Fruit fly (Drosophila melanogaster): ENCODE data around the gene CG2901.
A peak's percentile ranks its signal among the peaks of the same experiment; 100 is the strongest.

CG2901 gene

dm6 chrX:3827897-3828296, at the start of gene CG2901:
CG2901 (plus strand) TSS chrX:3828197.
- no peak for TF ChIP-seq ey (GFP tag; optimal IDR thresholded peaks at IDR 0.05)
- TF ChIP-seq sage (GFP tag; optimal IDR thresholded peaks at IDR 0.05), result no peak
- TF ChIP-seq Myc (optimal IDR thresholded peaks at IDR 0.05), result no peak
- no peak for TF ChIP-seq Abd-B (GFP tag; optimal IDR thresholded peaks at IDR 0.05)
- TF ChIP-seq usp (GFP tag; optimal IDR thresholded peaks at IDR 0.05), result no peak
- no peak for TF ChIP-seq psq (GFP tag; optimal IDR thresholded peaks at IDR 0.05)
- TF ChIP-seq woc (GFP tag; optimal IDR thresholded peaks at IDR 0.05), result no peak
- TF ChIP-seq N (GFP tag; optimal IDR thresholded peaks at IDR 0.05), result no peak

- TF ChIP-seq Hr83 (GFP tag; optimal IDR thresholded peaks at IDR 0.05; ENCODE audit: poor library complexity, severe bottlenecking) (no peak), sv (GFP tag; optimal IDR thresholded peaks at IDR 0.05) (no peak), dmrt93B (GFP tag; optimal IDR thresholded peaks at IDR 0.05) (no peak), dsf (GFP tag; optimal IDR thresholded peaks at IDR 0.05; ENCODE audit: borderline replicate concordance) (no peak), brk (GFP tag; optimal IDR thresholded peaks at IDR 0.05) (no peak), N (GFP tag; optimal IDR thresholded peaks at IDR 0.05) (no peak), CrebA (GFP tag; optimal IDR thresholded peaks at IDR 0.05; ENCODE audit: borderline replicate concordance) (no peak), GATAd (GFP tag; optimal IDR thresholded peaks at IDR 0.05) (no peak), psq (GFP tag; optimal IDR thresholded peaks at IDR 0.05) (peak; percentile 61), Hr78 (GFP tag; optimal IDR thresholded peaks at IDR 0.05) (no peak), dl (GFP tag; optimal IDR thresholded peaks at IDR 0.05; ENCODE audit: insufficient read depth in 1 of 2, partially characterized antibody in 2 of 2) (peak in 1 of 2 experiments; percentile 9), OdsH (GFP tag; optimal IDR thresholded peaks at IDR 0.05) (no peak), Rel (GFP tag; optimal IDR thresholded peaks at IDR 0.05) (no peak), Rel (tag; optimal IDR thresholded peaks at IDR 0.05) (peak; percentile 3), CG9705 (GFP tag; optimal IDR thresholded peaks at IDR 0.05) (no peak), fru (GFP tag; optimal IDR thresholded peaks at IDR 0.05) (peak; percentile 44), ey (GFP tag; optimal IDR thresholded peaks at IDR 0.05) (peak; percentile 36), sage (GFP tag; optimal IDR thresholded peaks at IDR 0.05) (peak; percentile 9), Mio (GFP tag; optimal IDR thresholded peaks at IDR 0.05) (no peak), Dif (GFP tag; optimal IDR thresholded peaks at IDR 0.05; ENCODE audit: partially characterized antibody) (no peak), Jra (GFP tag; optimal IDR thresholded peaks at IDR 0.05) (no peak), br (GFP tag; optimal IDR thresholded peaks at IDR 0.05) (no peak), CG32264 (GFP tag; optimal IDR thresholded peaks at IDR 0.05) (no peak), h (GFP tag; optimal IDR thresholded peaks at IDR 0.05) (peak; percentile 32), Sp1 (GFP tag; optimal IDR thresholded peaks at IDR 0.05) (no peak), HLH106 (tag; optimal IDR thresholded peaks at IDR 0.05) (no peak), Hnf4 (GFP tag; optimal IDR thresholded peaks at IDR 0.05) (no peak), jim (GFP tag; optimal IDR thresholded peaks at IDR 0.05) (no peak), foxo (GFP tag; optimal IDR thresholded peaks at IDR 0.05) (peak in 1 of 2 experiments; percentile 43), rgr (GFP tag; optimal IDR thresholded peaks at IDR 0.05) (peak; percentile 41), usp (GFP tag; optimal IDR thresholded peaks at IDR 0.05) (no peak), tai (GFP tag; optimal IDR thresholded peaks at IDR 0.05) (no peak), Abd-B (GFP tag; optimal IDR thresholded peaks at IDR 0.05) (no peak)
Observed at dm6 chrX:3778952-3779502, 49.0 kb upstream of the CG2901 start.

dm6 chrX:3779686-3780407, 48.1 kb upstream of the CG2901 start:
- TF ChIP-seq usp (GFP tag; optimal IDR thresholded peaks at IDR 0.05) (no peak), Sp1 (GFP tag; optimal IDR thresholded peaks at IDR 0.05) (peak; percentile 18), tai (GFP tag; optimal IDR thresholded peaks at IDR 0.05) (no peak), Abd-B (GFP tag; optimal IDR thresholded peaks at IDR 0.05) (no peak), CG9705 (GFP tag; optimal IDR thresholded peaks at IDR 0.05) (no peak), Dif (GFP tag; optimal IDR thresholded peaks at IDR 0.05; ENCODE audit: partially characterized antibody) (peak; percentile 96), dsf (GFP tag; optimal IDR thresholded peaks at IDR 0.05; ENCODE audit: borderline replicate concordance) (no peak), brk (GFP tag; optimal IDR thresholded peaks at IDR 0.05) (no peak), Hnf4 (GFP tag; optimal IDR thresholded peaks at IDR 0.05) (no peak), lola (GFP tag; optimal IDR thresholded peaks at IDR 0.05) (no peak), rgr (GFP tag; optimal IDR thresholded peaks at IDR 0.05) (no peak), GATAd (GFP tag; optimal IDR thresholded peaks at IDR 0.05) (no peak), sage (GFP tag; optimal IDR thresholded peaks at IDR 0.05) (peak; percentile 29), br (GFP tag; optimal IDR thresholded peaks at IDR 0.05) (peak; percentile 20), fru (GFP tag; optimal IDR thresholded peaks at IDR 0.05) (peak; percentile 49), CrebA (GFP tag; optimal IDR thresholded peaks at IDR 0.05; ENCODE audit: borderline replicate concordance) (no peak), Rel (GFP tag; optimal IDR thresholded peaks at IDR 0.05) (no peak), Rel (tag; optimal IDR thresholded peaks at IDR 0.05) (no peak), h (GFP tag; optimal IDR thresholded peaks at IDR 0.05) (peak; percentile 49), Mio (GFP tag; optimal IDR thresholded peaks at IDR 0.05) (no peak), Myc (optimal IDR thresholded peaks at IDR 0.05) (no peak), foxo (GFP tag; optimal IDR thresholded peaks at IDR 0.05) (peak in 1 of 2 experiments; percentile 42), dmrt93B (GFP tag; optimal IDR thresholded peaks at IDR 0.05) (no peak), jim (GFP tag; optimal IDR thresholded peaks at IDR 0.05) (no peak), dl (GFP tag; optimal IDR thresholded peaks at IDR 0.05; ENCODE audit: insufficient read depth in 1 of 2, partially characterized antibody in 2 of 2) (peak in 1 of 2 experiments; percentile 90), psq (GFP tag; optimal IDR thresholded peaks at IDR 0.05) (peak; percentile 91), N (GFP tag; optimal IDR thresholded peaks at IDR 0.05) (no peak), Jra (GFP tag; optimal IDR thresholded peaks at IDR 0.05) (no peak), ey (GFP tag; optimal IDR thresholded peaks at IDR 0.05) (peak; percentile 58), HLH106 (tag; optimal IDR thresholded peaks at IDR 0.05) (no peak), Dfd (GFP tag; optimal IDR thresholded peaks at IDR 0.05) (no peak), sv (GFP tag; optimal IDR thresholded peaks at IDR 0.05) (no peak), Hr83 (GFP tag; optimal IDR thresholded peaks at IDR 0.05; ENCODE audit: poor library complexity, severe bottlenecking) (peak; percentile 37), Hr78 (GFP tag; optimal IDR thresholded peaks at IDR 0.05) (no peak), OdsH (GFP tag; optimal IDR thresholded peaks at IDR 0.05) (peak; percentile 10), Vsx2 (GFP tag; optimal IDR thresholded peaks at IDR 0.05; ENCODE audit: partially characterized antibody) (no peak), woc (GFP tag; optimal IDR thresholded peaks at IDR 0.05) (no peak)

Data from whole organism, wandering third instar larva.